Worm (Caenorhabditis elegans): ENCODE results near the gene C06C6.7.
"Not testable (repeated sequence)": the region's sequence is repeated elsewhere in the genome, so short reads cannot be mapped to it uniquely, and the experiment has no call there.

ce11 chrV:16040140-16040827 is 48.3 kb downstream of the C06C6.7 start, which contains the start of the genes his-4 and his-3:
- not testable (repeated sequence) for TF ChIP-seq ceh-83 (GFP tag; optimal IDR thresholded peaks at IDR 0.05); ces-1 (GFP tag; optimal IDR thresholded peaks at IDR 0.05); bed-3 (GFP tag; optimal IDR thresholded peaks at IDR 0.05); mls-2 (tag; optimal IDR thresholded peaks at IDR 0.05); elt-3 (tag; optimal IDR thresholded peaks at IDR 0.05); elt-1 (tag; optimal IDR thresholded peaks at IDR 0.05; ENCODE audit: borderline replicate concordance, insufficient read depth); nhr-237 (tag; optimal IDR thresholded peaks at IDR 0.05)
- TF ChIP-seq ztf-11 (tag; optimal IDR thresholded peaks at IDR 0.05) (peak; percentile 94), lin-13 (tag; optimal IDR thresholded peaks at IDR 0.05) (peak; percentile 96), nhr-2 (tag; optimal IDR thresholded peaks at IDR 0.05) (peak; percentile 62), mep-1 (tag; optimal IDR thresholded peaks at IDR 0.05) (peak; percentile 57)
